Worm (Caenorhabditis elegans) whole organism, late embryonic: ENCODE results near the gene csn-3.

Source experiments
- C08G9.2 ChIP-seq: sonication (generic microtip); optimal IDR thresholded peaks from 2 replicates; lab custom pipeline; 2016; ENCODE audit warnings: mild to moderate bottlenecking, missing genetic modification characterization, moderate library complexity, missing compliant biosample characterization
- C38D4.7 ChIP-seq: fragments of 200-800 bp; sonication (Bioruptor generic); optimal IDR thresholded peaks from 2 replicates; lab custom pipeline; 2018; ENCODE audit warnings: mild to moderate bottlenecking, missing genetic modification characterization, moderate library complexity, missing compliant biosample characterization
- T23F11.4 ChIP-seq: fragments of 200-800 bp; sonication (Bioruptor generic); optimal IDR thresholded peaks from 2 replicates; lab custom pipeline; 2018; ENCODE audit warnings: mild to moderate bottlenecking, missing genetic modification characterization, missing compliant biosample characterization
- Y22D7AL.16 ChIP-seq: sonication (generic microtip); optimal IDR thresholded peaks from 2 replicates; lab custom pipeline; 2016; ENCODE audit warnings: missing genetic modification characterization, missing compliant biosample characterization
- ahr-1 ChIP-seq: sonication (generic microtip); optimal IDR thresholded peaks from 2 replicates; lab custom pipeline; 2016; ENCODE audit warnings: missing genetic modification characterization, missing compliant biosample characterization
- ceh-19 ChIP-seq: fragments of 200-800 bp; sonication (Bioruptor generic); optimal IDR thresholded peaks from 2 replicates; lab custom pipeline; 2018; ENCODE audit warnings: mild to moderate bottlenecking, missing genetic modification characterization, missing compliant biosample characterization
- ceh-2 ChIP-seq: sonication (generic microtip); optimal IDR thresholded peaks from 2 replicates; lab custom pipeline; 2016; ENCODE audit warnings: missing genotype, missing genetic modification characterization, missing compliant biosample characterization
- ceh-24 ChIP-seq: sonication (generic microtip); optimal IDR thresholded peaks from 2 replicates; lab custom pipeline; 2016; ENCODE audit warnings: mild to moderate bottlenecking, missing genetic modification characterization, missing compliant biosample characterization
- ceh-34 ChIP-seq: sonication (generic microtip); optimal IDR thresholded peaks from 2 replicates; lab custom pipeline; 2016; ENCODE audit warnings: mild to moderate bottlenecking, missing genetic modification characterization, missing compliant biosample characterization
- ceh-45 ChIP-seq: fragments of 200-800 bp; sonication (Bioruptor generic); IDR thresholded peaks from 2 replicates; pipeline ENCODE4 v1.3.6; 2022; ENCODE audit warnings: missing genetic modification reagents, missing genetic modification characterization, missing compliant biosample characterization
- ceh-6 ChIP-seq: fragments of 200-800 bp; sonication (Bioruptor generic); optimal IDR thresholded peaks from 2 replicates; lab custom pipeline; 2018; ENCODE audit warnings: mild to moderate bottlenecking, missing genetic modification characterization, missing compliant biosample characterization
- ceh-9 ChIP-seq: sonication (generic microtip); optimal IDR thresholded peaks from 2 replicates; lab custom pipeline; 2016; ENCODE audit warnings: mild to moderate bottlenecking, missing genetic modification characterization, inconsistent platforms, missing compliant biosample characterization
- che-1 ChIP-seq: sonication (generic microtip); optimal IDR thresholded peaks from 2 replicates; lab custom pipeline; 2016; ENCODE audit warnings: mild to moderate bottlenecking, missing genetic modification characterization, missing compliant biosample characterization
- dmd-4 ChIP-seq: sonication (generic microtip); optimal IDR thresholded peaks from 2 replicates; lab custom pipeline; 2016; ENCODE audit warnings: borderline replicate concordance, missing genetic modification characterization, missing compliant biosample characterization
- dve-1 ChIP-seq: sonication (generic microtip); optimal IDR thresholded peaks from 2 replicates; lab custom pipeline; 2017; ENCODE audit warnings: antibody characterized with exemption, mild to moderate bottlenecking, missing genetic modification characterization, missing compliant biosample characterization
- elt-2 ChIP-seq: sonication (generic microtip); optimal IDR thresholded peaks from 2 replicates; lab custom pipeline; 2016; ENCODE audit warnings: missing genetic modification reagents, missing genetic modification characterization, missing compliant biosample characterization
- elt-4 ChIP-seq: sonication (generic microtip); optimal IDR thresholded peaks from 2 replicates; lab custom pipeline; 2016; ENCODE audit warnings: missing genetic modification characterization, missing compliant biosample characterization
- ets-4 ChIP-seq: sonication (generic microtip); optimal IDR thresholded peaks from 2 replicates; lab custom pipeline; 2016; ENCODE audit warnings: missing genetic modification characterization, missing compliant biosample characterization
- eyg-1 ChIP-seq: sonication (generic microtip); optimal IDR thresholded peaks from 2 replicates; lab custom pipeline; 2016; ENCODE audit warnings: missing genotype, missing genetic modification characterization, missing compliant biosample characterization
- fkh-10 ChIP-seq: fragments of 150-350 bp; optimal IDR thresholded peaks from 2 replicates; lab custom pipeline; 2014; ENCODE audit warnings: missing biosample characterization, missing genetic modification reagents, missing genetic modification characterization
- fkh-6 ChIP-seq: sonication (generic microtip); optimal IDR thresholded peaks from 2 replicates; lab custom pipeline; 2016; ENCODE audit warnings: missing genetic modification characterization, missing compliant biosample characterization
- gmeb-2 ChIP-seq: sonication (generic microtip); optimal IDR thresholded peaks from 2 replicates; lab custom pipeline; 2016; ENCODE audit warnings: missing genetic modification characterization, inconsistent platforms, missing compliant biosample characterization
- hlh-13 ChIP-seq: fragments of 200-800 bp; sonication (Bioruptor generic); optimal IDR thresholded peaks from 2 replicates; lab custom pipeline; 2018; ENCODE audit warnings: mild to moderate bottlenecking, missing genetic modification characterization, missing compliant biosample characterization
- lim-6 ChIP-seq: sonication (generic microtip); optimal IDR thresholded peaks from 2 replicates; lab custom pipeline; 2016; ENCODE audit warnings: missing genetic modification characterization, missing compliant biosample characterization
- madf-2 ChIP-seq: sonication (generic microtip); optimal IDR thresholded peaks from 2 replicates; lab custom pipeline; 2017; ENCODE audit warnings: missing genetic modification characterization, missing compliant biosample characterization
- nfya-1 ChIP-seq: sonication (generic microtip); optimal IDR thresholded peaks from 2 replicates; lab custom pipeline; 2017; ENCODE audit warnings: missing genetic modification characterization, mild to moderate bottlenecking, missing compliant biosample characterization, antibody characterized with exemption, moderate library complexity
- nhr-232 ChIP-seq: sonication (generic microtip); optimal IDR thresholded peaks from 2 replicates; lab custom pipeline; 2016; ENCODE audit warnings: missing genetic modification characterization, missing compliant biosample characterization
- odd-2 ChIP-seq: sonication (generic microtip); optimal IDR thresholded peaks from 2 replicates; lab custom pipeline; 2017; ENCODE audit warnings: antibody characterized with exemption, mild to moderate bottlenecking, missing genetic modification characterization, missing compliant biosample characterization
- pax-1 ChIP-seq: fragments of 150-350 bp; optimal IDR thresholded peaks from 2 replicates; lab custom pipeline; 2014; ENCODE audit warnings: missing biosample characterization, missing genetic modification characterization
- pha-2 ChIP-seq: sonication (generic microtip); optimal IDR thresholded peaks from 2 replicates; lab custom pipeline; 2017; ENCODE audit warnings: mild to moderate bottlenecking, missing genetic modification characterization, missing compliant biosample characterization
- pqm-1 ChIP-seq: sonication (generic microtip); optimal IDR thresholded peaks from 2 replicates; lab custom pipeline; 2016; ENCODE audit warnings: missing genetic modification characterization, missing compliant biosample characterization
- ref-2 ChIP-seq: sonication (generic microtip); optimal IDR thresholded peaks from 2 replicates; lab custom pipeline; 2016; ENCODE audit warnings: missing genetic modification characterization, missing compliant biosample characterization
- rnt-1 ChIP-seq: sonication (generic microtip); optimal IDR thresholded peaks from 2 replicates; lab custom pipeline; 2016; ENCODE audit warnings: missing genetic modification characterization, missing compliant biosample characterization
- sox-2 ChIP-seq: fragments of 200-800 bp; sonication (Bioruptor generic); IDR thresholded peaks from 2 replicates; pipeline ENCODE4 v1.3.6; 2022; ENCODE audit warnings: missing genetic modification reagents, missing genetic modification characterization, missing compliant biosample characterization
- sox-4 ChIP-seq: sonication (generic microtip); optimal IDR thresholded peaks from 2 replicates; lab custom pipeline; 2017; ENCODE audit warnings: mild to moderate bottlenecking, missing genetic modification characterization, inconsistent platforms, missing compliant biosample characterization
- syd-9 ChIP-seq: sonication (generic microtip); optimal IDR thresholded peaks from 2 replicates; lab custom pipeline; 2016; ENCODE audit warnings: mild to moderate bottlenecking, missing genetic modification characterization, moderate library complexity, missing compliant biosample characterization
- tbx-2 ChIP-seq: sonication (generic microtip); optimal IDR thresholded peaks from 2 replicates; lab custom pipeline; 2016; ENCODE audit warnings: missing genetic modification characterization, missing compliant biosample characterization
- tbx-7 ChIP-seq: sonication (generic microtip); optimal IDR thresholded peaks from 2 replicates; lab custom pipeline; 2016; ENCODE audit warnings: missing genotype, missing genetic modification characterization, missing compliant biosample characterization
- ttx-3 ChIP-seq: sonication (generic microtip); optimal IDR thresholded peaks from 2 replicates; lab custom pipeline; 2016; ENCODE audit warnings: missing genetic modification reagents, missing genetic modification characterization, missing compliant biosample characterization
- unc-3 ChIP-seq, 2 experiments: fragments of 200-800 bp in 1 of 2; sonication (Bioruptor generic) in 1 of 2; sonication (generic microtip) in 1 of 2; conservative IDR thresholded peaks in 1 of 2; optimal IDR thresholded peaks in 1 of 2; 2 replicates each; pipeline versions ENCODE4 v1.3.6 to Lab custom; 2016 to 2022; ENCODE audit warnings: missing compliant biosample characterization in 2 of 2, missing genetic modification characterization in 2 of 2, missing genetic modification reagents in 1 of 2
- unc-86 ChIP-seq: sonication (generic microtip); optimal IDR thresholded peaks from 2 replicates; lab custom pipeline; 2016; ENCODE audit warnings: missing genetic modification characterization, missing compliant biosample characterization
- zip-5 ChIP-seq: sonication (generic microtip); optimal IDR thresholded peaks from 2 replicates; lab custom pipeline; 2016; ENCODE audit warnings: missing genetic modification characterization, missing compliant biosample characterization
- ztf-16 ChIP-seq: sonication (generic microtip); optimal IDR thresholded peaks from 2 replicates; lab custom pipeline; 2017; ENCODE audit warnings: missing genetic modification characterization, missing compliant biosample characterization

Gene csn-3

DNA sequence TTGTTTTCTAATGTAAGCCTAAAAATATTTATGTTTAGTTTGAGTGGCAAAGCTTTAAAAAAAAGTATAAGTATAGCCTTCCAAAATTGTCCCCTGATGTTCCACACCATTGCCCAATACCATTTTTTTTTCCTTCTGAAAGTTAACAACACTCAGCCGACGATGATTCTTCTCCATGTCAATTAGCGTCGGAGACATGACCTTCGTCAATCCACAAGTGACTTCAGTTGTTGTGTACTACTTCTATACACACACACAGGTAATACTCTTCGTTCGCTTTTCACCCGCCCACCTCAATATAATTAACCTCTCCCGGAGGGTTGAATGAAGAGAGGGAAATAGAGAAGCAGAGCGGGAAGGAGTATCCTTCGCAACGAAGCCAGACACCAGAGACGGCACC, 29.8 kb upstream of the csn-3 start, which contains the start of gene cutl-24:
Gene cutl-24 (plus strand): TSS at position 301 of the 400 bp plus-strand sequence.
- no peak for TF ChIP-seq zip-5 (tag; lab: Kevin White, UChicago)
- no peak for TF ChIP-seq fkh-10 (GFP tag; lab: Kevin White, UChicago)
- TF ChIP-seq lim-6 (tag; lab: Kevin White, UChicago) = no peak

DNA sequence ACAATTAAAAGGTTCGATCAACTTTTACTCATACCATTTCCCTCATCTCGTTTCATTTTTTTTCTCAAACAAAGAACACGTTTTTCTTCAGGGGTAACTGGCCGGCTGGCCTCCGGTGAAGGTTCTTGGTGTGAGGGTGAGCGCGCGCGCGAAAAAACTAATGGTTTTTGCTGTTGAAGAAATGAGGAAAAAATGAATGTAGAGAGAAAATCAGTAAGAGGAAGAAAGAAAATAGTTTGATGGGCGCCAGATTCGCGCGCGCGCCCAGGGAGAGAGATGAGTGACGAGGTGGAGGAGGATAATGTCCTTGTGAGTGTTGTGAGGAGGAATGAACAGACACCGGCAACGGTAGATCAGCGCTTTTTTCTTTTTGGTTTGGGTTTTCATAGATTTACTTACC, 23.5 kb upstream of the csn-3 start:
- TF ChIP-seq lim-6 (tag; lab: Kevin White, UChicago) (no peak), ttx-3 (tag; lab: Kevin White, UChicago) (no peak), C38D4.7 (GFP tag; lab: Kevin White, UChicago) (no peak), rnt-1 (tag; lab: Kevin White, UChicago) (no peak), unc-3 (GFP tag; conservative IDR thresholded peaks at IDR 0.05; lab: Robert Waterston, UW) (no peak), unc-3 (tag; optimal IDR thresholded peaks at IDR 0.05; lab: Kevin White, UChicago) (no peak), hlh-13 (GFP tag; lab: Kevin White, UChicago) (no peak), pha-2 (tag; lab: Kevin White, UChicago) (no peak), nfya-1 (tag; lab: Kevin White, UChicago) (no peak), elt-4 (no peak), ceh-34 (tag; lab: Kevin White, UChicago) (no peak), fkh-6 (tag; lab: Kevin White, UChicago) (no peak), tbx-7 (tag; lab: Kevin White, UChicago) (no peak), gmeb-2 (tag; lab: Kevin White, UChicago) (no peak), madf-2 (no peak)
- TF ChIP-seq, all 69 proteins: peak for 0

DNA sequence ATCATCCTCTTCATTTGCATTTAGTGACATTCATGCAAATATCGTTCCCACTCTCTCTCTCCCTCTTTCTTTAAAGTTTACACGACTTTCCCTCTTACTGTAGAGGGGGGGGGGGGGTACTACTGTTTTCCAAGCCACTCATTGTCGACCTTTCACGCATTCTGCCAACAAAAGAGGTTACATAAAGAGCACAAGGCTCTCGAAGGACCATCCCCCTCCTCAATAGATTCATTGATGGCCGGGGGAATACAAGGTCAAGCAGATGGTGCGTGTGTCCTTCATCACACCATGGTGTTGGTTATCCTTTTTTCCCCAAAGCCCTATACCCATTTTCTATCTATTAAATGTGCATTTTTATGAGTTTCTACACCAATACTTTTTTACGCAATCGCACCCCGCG, 21.6 kb upstream of the csn-3 start:
- peak; percentile 66 for TF ChIP-seq sox-2
- TF ChIP-seq unc-3 (GFP tag; conservative IDR thresholded peaks at IDR 0.05; lab: Robert Waterston, UW) = no peak
- no peak for TF ChIP-seq unc-3 (tag; optimal IDR thresholded peaks at IDR 0.05; lab: Kevin White, UChicago)
- peak; percentile 9 for TF ChIP-seq eyg-1 (tag; lab: Kevin White, UChicago)
- peak; percentile 9 for TF ChIP-seq tbx-2 (tag; lab: Kevin White, UChicago)
- TF ChIP-seq ref-2 (tag; lab: Kevin White, UChicago) = peak; percentile 27
- no peak for TF ChIP-seq C08G9.2 (tag; lab: Kevin White, UChicago)

DNA sequence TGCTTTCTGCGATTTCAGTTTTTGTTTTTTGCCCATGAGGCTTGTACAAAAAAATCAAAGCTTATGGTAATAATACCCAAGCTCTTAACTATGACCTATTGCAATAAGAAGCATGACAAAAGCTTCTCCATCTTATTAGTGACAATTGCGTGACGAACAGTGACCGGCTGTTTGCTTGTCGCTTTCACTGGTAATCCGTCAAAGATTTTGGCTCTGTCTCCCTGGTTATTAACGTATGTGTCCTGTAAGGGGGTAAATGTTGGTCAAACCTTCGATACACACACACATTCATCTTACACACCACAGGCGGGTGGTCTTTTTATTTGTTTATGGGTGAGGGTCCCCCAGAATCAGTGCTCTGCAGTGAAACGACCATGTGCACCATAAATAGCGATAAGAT, 20.4 kb upstream of the csn-3 start:
- TF ChIP-seq ref-2 (tag; lab: Kevin White, UChicago) (peak; percentile 9), syd-9 (no peak), tbx-2 (tag; lab: Kevin White, UChicago) (peak; percentile 25), odd-2 (tag; lab: Kevin White, UChicago) (no peak), hlh-13 (GFP tag; lab: Kevin White, UChicago) (no peak), sox-4 (tag; lab: Kevin White, UChicago) (no peak), elt-2 (tag; lab: Kevin White, UChicago) (peak; percentile 62), gmeb-2 (tag; lab: Kevin White, UChicago) (no peak), ceh-6 (GFP tag; lab: Kevin White, UChicago) (no peak), che-1 (tag; lab: Kevin White, UChicago) (no peak), tbx-7 (tag; lab: Kevin White, UChicago) (no peak)

DNA sequence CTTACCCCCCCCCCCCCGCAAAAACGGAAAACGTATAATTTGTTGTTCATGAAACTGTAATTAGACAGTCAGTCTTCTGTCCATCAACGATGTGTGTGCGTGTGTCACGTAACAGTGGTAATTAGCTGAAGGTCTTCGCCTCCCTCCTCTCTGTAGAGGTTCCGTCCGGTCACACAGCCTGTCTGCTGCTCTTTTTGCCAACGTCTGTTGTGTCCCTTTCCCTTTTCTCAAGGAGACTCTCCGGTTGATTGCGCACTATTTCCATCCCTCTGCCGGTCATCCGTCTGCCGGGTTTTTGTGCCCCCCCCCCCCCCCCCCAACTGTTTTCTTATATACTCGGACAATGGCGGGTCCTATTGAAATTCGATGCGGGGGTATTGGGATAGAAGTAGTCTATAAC, 18.8 kb upstream of the csn-3 start:
- TF ChIP-seq ztf-16 (tag; lab: Kevin White, UChicago) (no peak), ceh-19 (GFP tag; lab: Kevin White, UChicago) (peak; percentile 11), unc-86 (no peak), Y22D7AL.16 (tag; lab: Kevin White, UChicago) (no peak), dmd-4 (tag; lab: Kevin White, UChicago) (no peak), sox-2 (peak; percentile 53), nhr-232 (tag; lab: Kevin White, UChicago) (no peak), ahr-1 (no peak), ceh-24 (tag; lab: Kevin White, UChicago) (no peak), ceh-45 (GFP tag; lab: Robert Waterston, UW) (no peak), C08G9.2 (tag; lab: Kevin White, UChicago) (no peak), tbx-2 (tag; lab: Kevin White, UChicago) (peak; percentile 44), ceh-34 (tag; lab: Kevin White, UChicago) (no peak), ceh-9 (tag; lab: Kevin White, UChicago) (no peak), pqm-1 (tag; lab: Kevin White, UChicago) (no peak), tbx-7 (tag; lab: Kevin White, UChicago) (no peak), dve-1 (tag; lab: Kevin White, UChicago) (no peak), pax-1 (tag; lab: Kevin White, UChicago) (no peak), nfya-1 (tag; lab: Kevin White, UChicago) (no peak), ets-4 (tag; lab: Kevin White, UChicago) (no peak), che-1 (tag; lab: Kevin White, UChicago) (no peak), T23F11.4 (GFP tag; lab: Kevin White, UChicago) (no peak), ceh-2 (no peak)
